Fruit fly (Drosophila melanogaster): ENCODE measurements around the gene CG7208.

The CG7208 gene

dm6 chr3R:18156608-18157007, 28.9 kb downstream of the CG7208 start:
- no peak for TF ChIP-seq psq (optimal IDR thresholded peaks at IDR 0.05)

- no peak for TF ChIP-seq Sin3A (optimal IDR thresholded peaks at IDR 0.05)
- no peak for TF ChIP-seq insv (optimal IDR thresholded peaks at IDR 0.05)
- TF ChIP-seq ttk (optimal IDR thresholded peaks at IDR 0.05): no peak
- TF ChIP-seq h (optimal IDR thresholded peaks at IDR 0.05): no peak
- no peak for TF ChIP-seq Myc (optimal IDR thresholded peaks at IDR 0.05)
- TF ChIP-seq psq (optimal IDR thresholded peaks at IDR 0.05): no peak
Measured at dm6 chr3R:18153698-18154097, 31.8 kb downstream of the CG7208 start.

- TF ChIP-seq ttk (optimal IDR thresholded peaks at IDR 0.05) (no peak), insv (optimal IDR thresholded peaks at IDR 0.05) (no peak), h (optimal IDR thresholded peaks at IDR 0.05) (no peak), psq (optimal IDR thresholded peaks at IDR 0.05) (no peak), Sin3A (optimal IDR thresholded peaks at IDR 0.05) (no peak), Myc (optimal IDR thresholded peaks at IDR 0.05) (no peak)
Measured at dm6 chr3R:18151820-18152219, 33.7 kb downstream of the CG7208 start, which contains the start of gene CG14316. TSS of gene CG14316 (plus strand) at chr3R:18152120.

dm6 chr3R:18146629-18147028, 38.9 kb downstream of the CG7208 start:
- TF ChIP-seq insv (optimal IDR thresholded peaks at IDR 0.05) (no peak), Myc (optimal IDR thresholded peaks at IDR 0.05) (no peak), h (optimal IDR thresholded peaks at IDR 0.05) (no peak), psq (optimal IDR thresholded peaks at IDR 0.05) (no peak), Sin3A (optimal IDR thresholded peaks at IDR 0.05) (no peak), ttk (optimal IDR thresholded peaks at IDR 0.05) (no peak)

DNA sequence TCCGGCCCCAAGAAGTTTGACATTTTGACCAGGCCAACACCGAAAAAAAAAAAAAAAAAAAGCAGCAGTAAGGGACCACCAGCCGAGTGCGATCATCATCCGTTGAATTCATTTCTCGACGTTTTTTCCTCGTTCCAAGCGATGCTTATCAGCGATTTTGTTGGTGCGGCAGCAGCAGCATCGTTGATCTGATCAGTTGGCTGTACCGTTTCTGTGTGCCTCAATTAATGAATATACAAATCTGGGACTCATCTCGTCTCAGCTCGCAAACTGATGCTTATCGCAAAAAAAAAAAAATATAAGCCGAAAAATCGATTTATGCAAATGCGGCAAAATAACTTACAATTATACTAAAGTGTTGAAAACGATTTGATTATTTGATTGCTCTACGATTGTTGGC, 40.7 kb downstream of the CG7208 start:
- no peak for TF ChIP-seq Myc (optimal IDR thresholded peaks at IDR 0.05)
- TF ChIP-seq psq (optimal IDR thresholded peaks at IDR 0.05): no peak
- TF ChIP-seq ttk (optimal IDR thresholded peaks at IDR 0.05): no peak
- TF ChIP-seq Sin3A (optimal IDR thresholded peaks at IDR 0.05): no peak
- no peak for TF ChIP-seq insv (optimal IDR thresholded peaks at IDR 0.05)
- TF ChIP-seq h (optimal IDR thresholded peaks at IDR 0.05): no peak
